Worm (Caenorhabditis elegans): ENCODE measurements around the gene F49F1.18.

- TF ChIP-seq lir-1 (GFP tag; conservative IDR thresholded peaks at IDR 0.05) (no peak), nhr-90 (tag; optimal IDR thresholded peaks at IDR 0.05) (no peak), nfya-1 (tag; optimal IDR thresholded peaks at IDR 0.05; ENCODE audit: borderline replicate concordance, insufficient read depth) (no peak), Y67H2A.10 (GFP tag; conservative IDR thresholded peaks at IDR 0.05) (no peak), F49E8.2 (tag; optimal IDR thresholded peaks at IDR 0.05; ENCODE audit: insufficient read depth) (no peak), snpc-4 (GFP tag; optimal IDR thresholded peaks at IDR 0.05) (no peak), snpc-4 (tag; optimal IDR thresholded peaks at IDR 0.05) (no peak), C06A6.2 (GFP tag; conservative IDR thresholded peaks at IDR 0.05) (no peak), egrh-3 (GFP tag; IDR thresholded peaks at IDR 0.05) (no peak), ceh-27 (GFP tag; optimal IDR thresholded peaks at IDR 0.05) (no peak), unc-62 (GFP tag; optimal IDR thresholded peaks at IDR 0.05) (no peak), dpl-1 (GFP tag; optimal IDR thresholded peaks at IDR 0.05) (no peak), ceh-91 (GFP tag; IDR thresholded peaks at IDR 0.05) (no peak), F23B12.7 (tag; optimal IDR thresholded peaks at IDR 0.05; ENCODE audit: insufficient read depth) (no peak)
These were observed 37.4 kb upstream of the F49F1.18 start for ce11 chrIV:4177560-4177959.
